Worm (Caenorhabditis elegans) whole organism, early embryonic: ENCODE measurements around the gene T13B5.9.

ENCODE experiments used
- B0310.2 ChIP-seq: sonication (generic microtip); optimal IDR thresholded peaks from 2 replicates; lab custom pipeline; 2016; ENCODE audit warnings: mild to moderate bottlenecking, missing genetic modification characterization, missing compliant biosample characterization
- F13C5.2 ChIP-seq: sonication (generic microtip); optimal IDR thresholded peaks from 2 replicates; lab custom pipeline; 2017; ENCODE audit warnings: mild to moderate bottlenecking, missing genetic modification characterization, inconsistent platforms, missing compliant biosample characterization
- aly-1 ChIP-seq: sonication (generic microtip); optimal IDR thresholded peaks from 2 replicates; lab custom pipeline; 2016; ENCODE audit warnings: missing genetic modification characterization, missing compliant biosample characterization
- ama-1 ChIP-seq: fragments of 150-350 bp; optimal IDR thresholded peaks from 2 replicates; lab custom pipeline; 2014
- ceh-13 ChIP-seq: fragments of 200-800 bp; sonication (Bioruptor generic); optimal IDR thresholded peaks from 2 replicates; lab custom pipeline; 2018; ENCODE audit warnings: mild to moderate bottlenecking, missing genetic modification characterization, missing compliant biosample characterization
- ceh-36 ChIP-seq: sonication (generic microtip); optimal IDR thresholded peaks from 2 replicates; lab custom pipeline; 2016; ENCODE audit warnings: missing genetic modification characterization, inconsistent platforms, missing compliant biosample characterization
- ets-7 ChIP-seq: sonication (generic microtip); optimal IDR thresholded peaks from 2 replicates; lab custom pipeline; 2016; ENCODE audit warnings: missing genotype, missing genetic modification characterization, missing compliant biosample characterization
- flt-1 ChIP-seq: fragments of 200-800 bp; sonication (Bioruptor generic); IDR thresholded peaks from 2 replicates; pipeline ENCODE4 v1.3.6; 2022; ENCODE audit warnings: missing genetic modification characterization, missing compliant biosample characterization
- hmbx-1 ChIP-seq: sonication (generic microtip); optimal IDR thresholded peaks from 2 replicates; lab custom pipeline; 2016; ENCODE audit warnings: mild to moderate bottlenecking, missing genetic modification characterization, missing compliant biosample characterization
- hmg-4 ChIP-seq: fragments of 200-800 bp; sonication (Bioruptor generic); optimal IDR thresholded peaks from 2 replicates; lab custom pipeline; 2018; ENCODE audit warnings: mild to moderate bottlenecking, missing genetic modification characterization, missing compliant biosample characterization
- hnd-1 ChIP-seq: sonication (generic microtip); optimal IDR thresholded peaks from 2 replicates; lab custom pipeline; 2016; ENCODE audit warnings: missing genetic modification characterization, missing compliant biosample characterization
- pes-1 ChIP-seq: fragments of 200-800 bp; sonication (Bioruptor generic); IDR thresholded peaks from 2 replicates; pipeline ENCODE4 v1.3.6; 2022; ENCODE audit warnings: missing genetic modification reagents, missing genetic modification characterization, missing compliant biosample characterization
- scrt-1 ChIP-seq: fragments of 200-800 bp; sonication (Bioruptor generic); IDR thresholded peaks from 2 replicates; pipeline ENCODE4 v1.3.6; 2022; ENCODE audit warnings: missing genetic modification characterization, missing compliant biosample characterization
- sea-1 ChIP-seq: fragments of 200-800 bp; sonication (Bioruptor generic); conservative IDR thresholded peaks from 2 replicates; pipeline ENCODE4 v1.3.6; 2022; ENCODE audit warnings: missing genetic modification characterization, missing compliant biosample characterization
- tbx-11 ChIP-seq: fragments of 200-800 bp; sonication (Bioruptor generic); IDR thresholded peaks from 2 replicates; pipeline ENCODE4 v1.3.6; 2022; ENCODE audit warnings: missing genetic modification characterization, missing compliant biosample characterization
- tbx-37 ChIP-seq: fragments of 200-800 bp; sonication (Bioruptor generic); conservative IDR thresholded peaks from 2 replicates; pipeline ENCODE4 v1.3.6; 2022; ENCODE audit warnings: missing genetic modification reagents, missing genetic modification characterization, missing compliant biosample characterization
- tra-4 ChIP-seq: sonication (generic microtip); optimal IDR thresholded peaks from 2 replicates; lab custom pipeline; 2017; ENCODE audit warnings: missing genetic modification characterization, missing compliant biosample characterization

Gene T13B5.9

ce11 chrII:1127676-1128075 lies 23.4 kb upstream of the T13B5.9 start, which contains the start of gene taf-6.1:
taf-6.1 (plus strand) TSS chrII:1127976.
- TF ChIP-seq flt-1 (GFP tag; lab: Robert Waterston, UW), result no peak
- no peak for TF ChIP-seq ama-1
- no peak for TF ChIP-seq B0310.2 (tag; lab: Kevin White, UChicago)
- TF ChIP-seq sea-1 (GFP tag; lab: Robert Waterston, UW), result no peak
- no peak for TF ChIP-seq hnd-1 (tag; lab: Kevin White, UChicago)
- TF ChIP-seq aly-1, result no peak
- no peak for TF ChIP-seq tra-4 (tag; lab: Kevin White, UChicago)
- no peak for TF ChIP-seq hmg-4
- TF ChIP-seq ceh-36 (tag; lab: Kevin White, UChicago), result no peak
- no peak for TF ChIP-seq tbx-11
- TF ChIP-seq ets-7 (tag; lab: Kevin White, UChicago), result no peak
- no peak for TF ChIP-seq pes-1 (GFP tag; lab: Robert Waterston, UW)
- no peak for TF ChIP-seq ceh-13 (GFP tag; lab: Kevin White, UChicago)
- TF ChIP-seq hmbx-1 (tag; lab: Kevin White, UChicago), result no peak
- TF ChIP-seq tbx-37 (GFP tag; lab: Robert Waterston, UW), result no peak
- no peak for TF ChIP-seq F13C5.2 (tag; lab: Kevin White, UChicago)
- TF ChIP-seq scrt-1, result no peak

- TF ChIP-seq tbx-11, result no peak
- no peak for TF ChIP-seq tra-4 (tag; lab: Kevin White, UChicago)
- TF ChIP-seq scrt-1, result no peak
- TF ChIP-seq hmbx-1 (tag; lab: Kevin White, UChicago), result no peak
- no peak for TF ChIP-seq pes-1 (GFP tag; lab: Robert Waterston, UW)
- TF ChIP-seq ceh-36 (tag; lab: Kevin White, UChicago), result no peak
- no peak for TF ChIP-seq ama-1
- no peak for TF ChIP-seq ets-7 (tag; lab: Kevin White, UChicago)
- no peak for TF ChIP-seq F13C5.2 (tag; lab: Kevin White, UChicago)
- no peak for TF ChIP-seq flt-1 (GFP tag; lab: Robert Waterston, UW)
- TF ChIP-seq B0310.2 (tag; lab: Kevin White, UChicago), result no peak
- TF ChIP-seq hmg-4, result no peak
- no peak for TF ChIP-seq hnd-1 (tag; lab: Kevin White, UChicago)
- TF ChIP-seq tbx-37 (GFP tag; lab: Robert Waterston, UW), result no peak
- no peak for TF ChIP-seq sea-1 (GFP tag; lab: Robert Waterston, UW)
- TF ChIP-seq ceh-13 (GFP tag; lab: Kevin White, UChicago), result no peak
- TF ChIP-seq aly-1, result no peak
Observed at ce11 chrII:1126472-1126871, 22.2 kb upstream of the T13B5.9 start.

ce11 chrII:1124757-1125156 lies 20.4 kb upstream of the T13B5.9 start:
- TF ChIP-seq aly-1 (no peak), ceh-36 (tag; lab: Kevin White, UChicago) (no peak), tra-4 (tag; lab: Kevin White, UChicago) (no peak), ceh-13 (GFP tag; lab: Kevin White, UChicago) (no peak), sea-1 (GFP tag; lab: Robert Waterston, UW) (no peak), F13C5.2 (tag; lab: Kevin White, UChicago) (no peak)

- TF ChIP-seq scrt-1, result no peak
- no peak for TF ChIP-seq tbx-11
- TF ChIP-seq ets-7 (tag; lab: Kevin White, UChicago), result no peak
- TF ChIP-seq tra-4 (tag; lab: Kevin White, UChicago), result no peak
- no peak for TF ChIP-seq flt-1 (GFP tag; lab: Robert Waterston, UW)
- no peak for TF ChIP-seq hnd-1 (tag; lab: Kevin White, UChicago)
- no peak for TF ChIP-seq tbx-37 (GFP tag; lab: Robert Waterston, UW)
- TF ChIP-seq pes-1 (GFP tag; lab: Robert Waterston, UW), result no peak
- no peak for TF ChIP-seq sea-1 (GFP tag; lab: Robert Waterston, UW)
- no peak for TF ChIP-seq ama-1
- no peak for TF ChIP-seq aly-1
- TF ChIP-seq F13C5.2 (tag; lab: Kevin White, UChicago), result no peak
- no peak for TF ChIP-seq ceh-13 (GFP tag; lab: Kevin White, UChicago)
- no peak for TF ChIP-seq B0310.2 (tag; lab: Kevin White, UChicago)
- no peak for TF ChIP-seq hmg-4
- no peak for TF ChIP-seq hmbx-1 (tag; lab: Kevin White, UChicago)
Observed at ce11 chrII:1123208-1123607, 18.9 kb upstream of the T13B5.9 start, which contains the start of the genes sut-1 and eri-3. sut-1 (minus strand) TSS chrII:1123265. eri-3 (plus strand) TSS chrII:1123534.

ce11 chrII:1117992-1118729 lies 13.9 kb upstream of the T13B5.9 start, which contains the start of gene lips-13:
lips-13 (minus strand) TSS chrII:1118042.
- TF ChIP-seq tra-4 (tag; lab: Kevin White, UChicago), result no peak
- TF ChIP-seq B0310.2 (tag; lab: Kevin White, UChicago), result no peak
- TF ChIP-seq hnd-1 (tag; lab: Kevin White, UChicago), result no peak
- TF ChIP-seq scrt-1, result no peak
- TF ChIP-seq sea-1 (GFP tag; lab: Robert Waterston, UW), result no peak
- TF ChIP-seq F13C5.2 (tag; lab: Kevin White, UChicago), result no peak

- TF ChIP-seq hmg-4, result no peak
- TF ChIP-seq scrt-1, result no peak
- TF ChIP-seq ama-1, result no peak
- no peak for TF ChIP-seq pes-1 (GFP tag; lab: Robert Waterston, UW)
- TF ChIP-seq F13C5.2 (tag; lab: Kevin White, UChicago), result no peak
- no peak for TF ChIP-seq sea-1 (GFP tag; lab: Robert Waterston, UW)
- TF ChIP-seq tra-4 (tag; lab: Kevin White, UChicago), result no peak
- no peak for TF ChIP-seq flt-1 (GFP tag; lab: Robert Waterston, UW)
- no peak for TF ChIP-seq tbx-37 (GFP tag; lab: Robert Waterston, UW)
- no peak for TF ChIP-seq ceh-13 (GFP tag; lab: Kevin White, UChicago)
- TF ChIP-seq tbx-11, result no peak
- TF ChIP-seq aly-1, result no peak
- TF ChIP-seq ceh-36 (tag; lab: Kevin White, UChicago), result no peak
- no peak for TF ChIP-seq ets-7 (tag; lab: Kevin White, UChicago)
- TF ChIP-seq hmbx-1 (tag; lab: Kevin White, UChicago), result no peak
- TF ChIP-seq hnd-1 (tag; lab: Kevin White, UChicago), result no peak
- TF ChIP-seq B0310.2 (tag; lab: Kevin White, UChicago), result no peak
Observed at ce11 chrII:1116521-1116920, 12.2 kb upstream of the T13B5.9 start.
